Worm (Caenorhabditis elegans) whole organism, mixed stage, embryonic: Measurements from ENCODE around the gene W02B12.13.

Experiments used
- blmp-1 ChIP-seq: fragments of 150-350 bp; optimal IDR thresholded peaks from 2 replicates; lab custom pipeline; 2014; ENCODE audit warnings: missing biosample characterization, missing genetic modification characterization
- nhr-237 ChIP-seq: fragments of 150-350 bp; optimal IDR thresholded peaks from 2 replicates; lab custom pipeline; 2014; ENCODE audit warnings: missing biosample characterization, missing genetic modification characterization

DNA sequence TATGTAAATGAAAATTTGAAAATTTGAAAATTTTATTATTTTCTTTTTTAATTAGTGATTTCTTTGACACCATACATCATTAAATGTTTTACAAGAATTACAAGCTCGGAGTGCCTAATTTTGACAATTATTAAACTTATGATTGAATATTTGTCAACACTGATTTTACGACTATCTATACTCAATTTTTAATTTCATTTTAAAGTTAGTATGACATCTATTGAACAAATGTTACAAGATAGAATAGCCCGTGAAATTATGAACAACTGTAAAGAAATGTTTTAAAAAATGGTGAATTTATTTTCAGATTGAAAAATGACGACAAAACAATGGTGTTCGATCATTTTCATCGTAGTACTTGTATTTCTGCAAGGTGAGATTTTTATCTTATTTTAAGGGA is 27.1 kb upstream of the W02B12.13 start, which contains the start of gene C05D12.2:
- TF ChIP-seq blmp-1 (no peak), nhr-237 (tag; lab: Kevin White, UChicago) (no peak)
